Fruit fly (Drosophila melanogaster) whole organism, embryonic: Measurements from ENCODE around the gene Oatp74D.

Experiments used
- Atf-2 ChIP-seq: fragments of 200-800 bp; sonication (Bioruptor generic); optimal IDR thresholded peaks from 2 replicates; lab custom pipeline; 2016; ENCODE audit warnings: missing biosample characterization, missing genetic modification characterization
- BEAF-32 ChIP-seq: fragments of 200-800 bp; sonication (Bioruptor generic); optimal IDR thresholded peaks from 3 replicates; lab custom pipeline; 2017; ENCODE audit warnings: missing biosample characterization, missing genetic modification characterization, mild to moderate bottlenecking, moderate library complexity, missing genetic modification reagents
- CG10147 ChIP-seq: fragments of 200-800 bp; sonication (Bioruptor generic); optimal IDR thresholded peaks from 2 replicates; lab custom pipeline; 2019; ENCODE audit warnings: missing biosample characterization, mild to moderate bottlenecking, missing genetic modification characterization, moderate library complexity
- CG10321 ChIP-seq: fragments of 200-800 bp; sonication (Bioruptor generic); IDR thresholded peaks from 2 replicates; pipeline ENCODE4 v1.3.6; 2022; ENCODE audit warnings: missing biosample characterization, missing genetic modification characterization
- CG12299 ChIP-seq: fragments of 200-800 bp; sonication (Bioruptor generic); optimal IDR thresholded peaks from 2 replicates; lab custom pipeline; 2018; ENCODE audit warnings: missing biosample characterization, mild to moderate bottlenecking, missing genetic modification characterization
- CG12659 ChIP-seq: fragments of 200-800 bp; sonication (Bioruptor generic); optimal IDR thresholded peaks from 3 replicates; lab custom pipeline; 2017; ENCODE audit warnings: mild to moderate bottlenecking, missing biosample characterization, missing genetic modification reagents, missing genetic modification characterization
- CG13424 ChIP-seq: fragments of 200-800 bp; sonication (Bioruptor generic); optimal IDR thresholded peaks from 2 replicates; lab custom pipeline; 2019; ENCODE audit warnings: missing biosample characterization, mild to moderate bottlenecking, missing genetic modification characterization, moderate library complexity
- CG14710 ChIP-seq: fragments of 200-800 bp; sonication (Bioruptor generic); optimal IDR thresholded peaks from 3 replicates; lab custom pipeline; 2019; ENCODE audit warnings: missing biosample characterization, mild to moderate bottlenecking, missing genetic modification characterization, moderate library complexity
- CG15479 ChIP-seq: fragments of 200-800 bp; sonication (Bioruptor generic); optimal IDR thresholded peaks from 3 replicates; lab custom pipeline; 2019; ENCODE audit warnings: missing biosample characterization, mild to moderate bottlenecking, missing genetic modification characterization, moderate library complexity
- CG15514 ChIP-seq: fragments of 200-800 bp; sonication (Bioruptor generic); optimal IDR thresholded peaks from 3 replicates; lab custom pipeline; 2017; ENCODE audit warnings: missing biosample characterization, missing genetic modification characterization, mild to moderate bottlenecking, moderate library complexity, missing genetic modification reagents
- CG15601 ChIP-seq: fragments of 200-800 bp; sonication (Bioruptor generic); optimal IDR thresholded peaks from 3 replicates; lab custom pipeline; 2019; ENCODE audit warnings: missing biosample characterization, mild to moderate bottlenecking, missing genetic modification characterization, moderate library complexity
- CG1602 ChIP-seq: fragments of 200-800 bp; sonication (Bioruptor generic); optimal IDR thresholded peaks from 3 replicates; lab custom pipeline; 2016; ENCODE audit warnings: missing biosample characterization, missing genetic modification characterization
- CG17829 ChIP-seq: fragments of 200-800 bp; optimal IDR thresholded peaks from 2 replicates; lab custom pipeline; 2019; ENCODE audit warnings: missing biosample characterization, mild to moderate bottlenecking, missing genetic modification characterization, moderate library complexity
- CG18619 ChIP-seq: fragments of 200-800 bp; sonication (Bioruptor generic); optimal IDR thresholded peaks from 3 replicates; lab custom pipeline; 2017; ENCODE audit warnings: missing biosample characterization, mild to moderate bottlenecking, missing genetic modification characterization
- CG2116 ChIP-seq: fragments of 200-800 bp; sonication (Bioruptor generic); optimal IDR thresholded peaks from 3 replicates; lab custom pipeline; 2018; ENCODE audit warnings: missing biosample characterization, mild to moderate bottlenecking, missing genetic modification characterization
- CG30020 ChIP-seq: fragments of 200-800 bp; optimal IDR thresholded peaks from 2 replicates; lab custom pipeline; 2019; ENCODE audit warnings: missing biosample characterization, mild to moderate bottlenecking, missing genetic modification characterization, moderate library complexity
- CG3065 ChIP-seq: fragments of 200-800 bp; sonication (Bioruptor generic); optimal IDR thresholded peaks from 2 replicates; lab custom pipeline; 2016; ENCODE audit warnings: missing biosample characterization, missing genetic modification characterization
- CG33557 ChIP-seq: fragments of 200-800 bp; sonication (Bioruptor generic); optimal IDR thresholded peaks from 2 replicates; lab custom pipeline; 2019; ENCODE audit warnings: missing biosample characterization, mild to moderate bottlenecking, missing genetic modification characterization, moderate library complexity
- CG4617 ChIP-seq: fragments of 200-800 bp; sonication (Bioruptor generic); optimal IDR thresholded peaks from 3 replicates; lab custom pipeline; 2016; ENCODE audit warnings: missing biosample characterization, missing genetic modification characterization, borderline replicate concordance
- CG7928 ChIP-seq: fragments of 200-800 bp; sonication (Bioruptor generic); optimal IDR thresholded peaks from 2 replicates; lab custom pipeline; 2017; ENCODE audit warnings: missing biosample characterization, mild to moderate bottlenecking, missing genetic modification characterization
- CG8924 ChIP-seq: fragments of 200-800 bp; optimal IDR thresholded peaks from 3 replicates; lab custom pipeline; 2019; ENCODE audit warnings: missing biosample characterization, mild to moderate bottlenecking, missing genetic modification characterization, moderate library complexity
- Dad ChIP-seq: fragments of 200-800 bp; sonication (Bioruptor generic); optimal IDR thresholded peaks from 3 replicates; lab custom pipeline; 2016; ENCODE audit warnings: missing biosample characterization, missing genetic modification characterization
- Dp ChIP-seq: fragments of 200-800 bp; sonication (Bioruptor generic); optimal IDR thresholded peaks from 2 replicates; lab custom pipeline; 2018; ENCODE audit warnings: missing biosample characterization, mild to moderate bottlenecking, missing genetic modification characterization, moderate library complexity
- Elba2 ChIP-seq: fragments of 200-800 bp; sonication (Bioruptor generic); optimal IDR thresholded peaks from 3 replicates; lab custom pipeline; 2016; ENCODE audit warnings: missing biosample characterization, missing genetic modification characterization
- Fer3 ChIP-seq: fragments of 200-800 bp; sonication (Bioruptor generic); optimal IDR thresholded peaks from 2 replicates; lab custom pipeline; 2018; ENCODE audit warnings: missing biosample characterization, mild to moderate bottlenecking, missing genetic modification characterization, moderate library complexity
- MBD-R2 ChIP-seq: fragments of 200-800 bp; sonication (Bioruptor generic); IDR thresholded peaks from 2 replicates; pipeline ENCODE4 v1.3.6; 2022; ENCODE audit warnings: missing biosample characterization, missing genetic modification characterization
- MESR4 ChIP-seq: fragments of 200-800 bp; sonication (Bioruptor generic); optimal IDR thresholded peaks from 2 replicates; lab custom pipeline; 2018; ENCODE audit warnings: missing biosample characterization, mild to moderate bottlenecking, missing genetic modification characterization, moderate library complexity
- Meics ChIP-seq: fragments of 200-800 bp; sonication (Bioruptor generic); optimal IDR thresholded peaks from 2 replicates; lab custom pipeline; 2017; ENCODE audit warnings: missing biosample characterization, mild to moderate bottlenecking, missing genetic modification characterization
- Nf-YB ChIP-seq: fragments of 200-800 bp; sonication (Bioruptor generic); optimal IDR thresholded peaks from 3 replicates; lab custom pipeline; 2019; ENCODE audit warnings: missing biosample characterization, mild to moderate bottlenecking, missing genetic modification characterization, moderate library complexity
- Nf-YC ChIP-seq: fragments of 200-800 bp; optimal IDR thresholded peaks from 3 replicates; lab custom pipeline; 2019; ENCODE audit warnings: missing biosample characterization, mild to moderate bottlenecking, missing genetic modification characterization, moderate library complexity
- al ChIP-seq: fragments of 200-800 bp; sonication (Bioruptor generic); IDR thresholded peaks from 2 replicates; pipeline ENCODE4 v1.3.6; 2022; ENCODE audit warnings: missing biosample characterization, missing genetic modification characterization
- dpn ChIP-seq, 2 experiments: fragments of 200-800 bp; sonication (Bioruptor generic); optimal IDR thresholded peaks; 3 replicates each; lab custom pipeline; 2016; ENCODE audit warnings: missing biosample characterization in 2 of 2, missing genetic modification characterization in 2 of 2
- ems ChIP-seq: fragments of 200-800 bp; sonication (Bioruptor generic); optimal IDR thresholded peaks from 3 replicates; lab custom pipeline; 2016; ENCODE audit warnings: missing biosample characterization, missing genetic modification characterization
- gfzf ChIP-seq: fragments of 200-800 bp; sonication (Bioruptor generic); optimal IDR thresholded peaks from 2 replicates; lab custom pipeline; 2016; ENCODE audit warnings: missing biosample characterization, mild to moderate bottlenecking, missing genetic modification characterization, moderate library complexity
- grau ChIP-seq: fragments of 200-800 bp; optimal IDR thresholded peaks from 3 replicates; lab custom pipeline; 2019; ENCODE audit warnings: missing biosample characterization, mild to moderate bottlenecking, missing genetic modification characterization, moderate library complexity
- insv ChIP-seq, 2 experiments: fragments of 200-800 bp; sonication (Bioruptor generic); optimal IDR thresholded peaks; 3 replicates each; lab custom pipeline; 2016 to 2018; ENCODE audit warnings: missing biosample characterization in 2 of 2, missing genetic modification characterization in 2 of 2
- knrl ChIP-seq: fragments of 200-800 bp; sonication (Bioruptor generic); IDR thresholded peaks from 3 replicates; pipeline ENCODE4 v1.3.6; 2022; ENCODE audit warnings: missing biosample characterization, missing genetic modification characterization; ENCODE audit not compliant: partially characterized antibody
- nerfin-1 ChIP-seq: fragments of 200-800 bp; sonication (Bioruptor generic); optimal IDR thresholded peaks from 3 replicates; lab custom pipeline; 2019; ENCODE audit warnings: missing biosample characterization, mild to moderate bottlenecking, missing genetic modification characterization, moderate library complexity
- nmo ChIP-seq: fragments of 200-800 bp; sonication (Bioruptor generic); optimal IDR thresholded peaks from 2 replicates; lab custom pipeline; 2018; ENCODE audit warnings: missing biosample characterization, mild to moderate bottlenecking, missing genetic modification characterization, moderate library complexity
- odd ChIP-seq: fragments of 200-800 bp; sonication (Bioruptor generic); optimal IDR thresholded peaks from 2 replicates; lab custom pipeline; 2017; ENCODE audit warnings: missing biosample characterization, mild to moderate bottlenecking, missing genetic modification characterization
- otp ChIP-seq: fragments of 200-800 bp; sonication (Bioruptor generic); IDR thresholded peaks from 3 replicates; pipeline ENCODE4, ENCODE4 v1.3.6; 2022; ENCODE audit warnings: missing biosample characterization, missing genetic modification characterization
- psq ChIP-seq: fragments of 200-800 bp; sonication (Bioruptor generic); optimal IDR thresholded peaks from 2 replicates; lab custom pipeline; 2017; ENCODE audit warnings: missing biosample characterization, missing genetic modification characterization
- pzg ChIP-seq: fragments of 200-800 bp; sonication (Bioruptor generic); optimal IDR thresholded peaks from 3 replicates; lab custom pipeline; 2018; ENCODE audit warnings: missing biosample characterization, mild to moderate bottlenecking, missing genetic modification characterization, moderate library complexity
- repo ChIP-seq: fragments of 200-800 bp; sonication (Bioruptor generic); optimal IDR thresholded peaks from 2 replicates; lab custom pipeline; 2016; ENCODE audit warnings: missing biosample characterization, missing genetic modification characterization
- scrt ChIP-seq: fragments of 200-800 bp; sonication (Bioruptor generic); optimal IDR thresholded peaks from 2 replicates; lab custom pipeline; 2018; ENCODE audit warnings: missing biosample characterization, mild to moderate bottlenecking, missing genetic modification characterization, moderate library complexity
- so ChIP-seq: fragments of 200-800 bp; sonication (Bioruptor generic); IDR thresholded peaks from 3 replicates; pipeline ENCODE4 v1.3.6; 2022; ENCODE audit warnings: missing biosample characterization, missing genetic modification characterization
- twi ChIP-seq: fragments of 200-800 bp; optimal IDR thresholded peaks from 2 replicates; lab custom pipeline; 2019; ENCODE audit warnings: missing biosample characterization, mild to moderate bottlenecking, missing genetic modification characterization, moderate library complexity
- zfh1 ChIP-seq: fragments of 200-800 bp; sonication (Bioruptor generic); IDR thresholded peaks from 3 replicates; pipeline ENCODE4 v1.3.6; 2022; ENCODE audit warnings: missing biosample characterization, missing genetic modification characterization

The Oatp74D gene

dm6 chr3L:17529511-17530194, 42.7 kb downstream of the Oatp74D start, which contains the start of the genes Edc3 and Nedd4 (continued):
- TF ChIP-seq CG15514 (GFP tag; lab: Kevin White, UChicago) (peak; percentile 55), nerfin-1 (tag; lab: Kevin White, UChicago) (peak; percentile 2), CG33557 (GFP tag; lab: Kevin White, UChicago) (peak; percentile 16), CG1602 (no peak), al (GFP tag; lab: Robert Waterston, UW) (no peak), CG14710 (tag; lab: Kevin White, UChicago) (peak; percentile 78), CG17829 (tag; lab: Kevin White, UChicago) (peak; percentile 47), dpn (GFP tag; optimal IDR thresholded peaks at IDR 0.05; lab: Kevin White, UChicago) (peak in 1 of 2 experiments; percentile 9), otp (GFP tag; lab: Robert Waterston, UW) (no peak), CG15479 (peak; percentile 32), CG30020 (peak; percentile 30), Atf-2 (GFP tag; lab: Kevin White, UChicago) (no peak), CG12299 (tag; lab: Kevin White, UChicago) (peak; percentile 23), MESR4 (peak; percentile 95), gfzf (GFP tag; lab: Kevin White, UChicago) (peak; percentile 82), BEAF-32 (GFP tag; lab: Kevin White, UChicago) (peak; percentile 48), scrt (GFP tag; lab: Kevin White, UChicago) (peak; percentile 54), Elba2 (GFP tag; lab: Kevin White, UChicago) (peak; percentile 53), repo (GFP tag; lab: Kevin White, UChicago) (no peak), CG3065 (GFP tag; lab: Kevin White, UChicago) (no peak), grau (tag; lab: Kevin White, UChicago) (peak; percentile 32), CG15601 (tag; lab: Kevin White, UChicago) (peak; percentile 51), CG10321 (no peak), psq (GFP tag; lab: Kevin White, UChicago) (no peak), Fer3 (tag; lab: Kevin White, UChicago) (peak; percentile 17), insv (GFP tag; optimal IDR thresholded peaks at IDR 0.05; lab: Kevin White, UChicago) (peak in 1 of 2 experiments; percentile 69), twi (no peak), so (GFP tag; lab: Robert Waterston, UW) (no peak), CG18619 (peak; percentile 25), Dp (GFP tag; lab: Kevin White, UChicago) (peak; percentile 19), Meics (GFP tag; lab: Kevin White, UChicago) (peak; percentile 20), MBD-R2 (peak; percentile 36; the same call in 1 of the 2 replicates), zfh1 (GFP tag; lab: Robert Waterston, UW) (0 out of 3 replicates have a peak, but pooled peaks have one; percentile 5), CG13424 (tag; lab: Kevin White, UChicago) (peak; percentile 18), ems (no peak), knrl (GFP tag; lab: Robert Waterston, UW) (peak; percentile 41; the same call in 1 of the 3 replicates), CG4617 (GFP tag; lab: Kevin White, UChicago) (peak; percentile 71), CG10147 (peak; percentile 46), CG8924 (tag; lab: Kevin White, UChicago) (peak; percentile 65), Dad (no peak), odd (GFP tag; lab: Kevin White, UChicago) (peak; percentile 48), pzg (GFP tag; lab: Kevin White, UChicago) (peak; percentile 52), CG7928 (GFP tag; lab: Kevin White, UChicago) (peak; percentile 40), Nf-YC (peak; percentile 54), Nf-YB (no peak), CG2116 (GFP tag; lab: Kevin White, UChicago) (peak; percentile 52), nmo (peak; percentile 65), CG12659 (GFP tag; lab: Kevin White, UChicago) (peak; percentile 63)
